Worm (Caenorhabditis elegans) whole organism, mixed stage, embryonic: ENCODE measurements around the gene Y39A1A.2.

Experiments used
- bed-3 ChIP-seq: fragments of 200-800 bp; sonication (Bioruptor generic); optimal IDR thresholded peaks from 3 replicates; lab custom pipeline; 2018; ENCODE audit warnings: mild to moderate bottlenecking, missing genetic modification characterization, moderate library complexity, missing compliant biosample characterization
- ces-1 ChIP-seq: fragments of 150-350 bp; optimal IDR thresholded peaks from 2 replicates; lab custom pipeline; 2014; ENCODE audit warnings: missing biosample characterization, missing genetic modification reagents, missing genetic modification characterization
- elt-3 ChIP-seq: fragments of 150-350 bp; optimal IDR thresholded peaks from 2 replicates; lab custom pipeline; 2014; ENCODE audit warnings: missing biosample characterization, missing genetic modification characterization
- lin-13 ChIP-seq: fragments of 150-350 bp; optimal IDR thresholded peaks from 2 replicates; lab custom pipeline; 2014; ENCODE audit warnings: missing biosample characterization, missing genetic modification characterization
- nhr-12 ChIP-seq: fragments of 150-350 bp; optimal IDR thresholded peaks from 2 replicates; lab custom pipeline; 2014; ENCODE audit warnings: missing biosample characterization, missing genetic modification characterization
- snpc-4 ChIP-seq: fragments of 150-350 bp; optimal IDR thresholded peaks from 2 replicates; lab custom pipeline; 2014; ENCODE audit warnings: missing biosample characterization, missing genetic modification characterization

- TF ChIP-seq snpc-4 (tag; lab: Kevin White, UChicago) (no peak), ces-1 (GFP tag; lab: Kevin White, UChicago) (no peak), lin-13 (tag; lab: Kevin White, UChicago) (no peak), nhr-12 (tag; lab: Kevin White, UChicago) (no peak), bed-3 (no peak), elt-3 (tag; lab: Kevin White, UChicago) (no peak)
Measured at ce11 chrIII:10605049-10605448, 1.7 kb upstream of the Y39A1A.2 start, which contains the start of gene rabx-5.
